Worm (Caenorhabditis elegans) whole organism, young adult: ENCODE data around the gene nsph-1.1.
A peak's percentile ranks its signal among the peaks of the same experiment; 100 is the strongest.

Source experiments
- B0336.3 ChIP-seq: fragments of 200-800 bp; sonication (Bioruptor generic); IDR thresholded peaks from 2 replicates; pipeline ENCODE4 v1.3.6; 2022; ENCODE audit warnings: missing genetic modification characterization, missing compliant biosample characterization
- D2030.7 ChIP-seq: fragments of 200-800 bp; sonication (Bioruptor generic); IDR thresholded peaks from 2 replicates; pipeline ENCODE4 v1.3.6; 2022; ENCODE audit warnings: missing genetic modification reagents, missing genetic modification characterization, missing compliant biosample characterization
- F10E7.11 ChIP-seq: sonication (generic microtip); optimal IDR thresholded peaks from 2 replicates; lab custom pipeline; 2017; ENCODE audit warnings: mild to moderate bottlenecking, missing genetic modification characterization, moderate library complexity, missing compliant biosample characterization
- F22D6.2 ChIP-seq: sonication (generic microtip); optimal IDR thresholded peaks from 2 replicates; lab custom pipeline; 2016; ENCODE audit warnings: mild to moderate bottlenecking, missing genetic modification characterization, missing compliant biosample characterization
- F33H1.4 ChIP-seq: fragments of 200-800 bp; sonication (Bioruptor generic); IDR thresholded peaks from 2 replicates; pipeline ENCODE4 v1.3.6; 2022; ENCODE audit warnings: missing genetic modification reagents, missing genetic modification characterization, missing compliant biosample characterization
- F49E8.2 ChIP-seq: sonication (generic microtip); optimal IDR thresholded peaks from 3 replicates; lab custom pipeline; 2017; ENCODE audit warnings: missing genetic modification characterization, mild to moderate bottlenecking, missing compliant biosample characterization, antibody characterized with exemption, moderate library complexity; ENCODE audit not compliant: insufficient read depth
- F57A8.1 ChIP-seq: fragments of 200-800 bp; sonication (Bioruptor generic); optimal IDR thresholded peaks from 2 replicates; lab custom pipeline; 2018; ENCODE audit warnings: mild to moderate bottlenecking, missing genetic modification characterization, moderate library complexity, missing compliant biosample characterization
- K11D2.4 ChIP-seq: fragments of 200-800 bp; sonication (Bioruptor generic); IDR thresholded peaks from 2 replicates; pipeline ENCODE4 v1.3.6; 2022; ENCODE audit warnings: missing genetic modification reagents, missing genetic modification characterization, missing compliant biosample characterization
- Y53G8AR.9 ChIP-seq: fragments of 200-800 bp; sonication (Bioruptor generic); conservative IDR thresholded peaks from 2 replicates; pipeline ENCODE4 v1.3.6; 2022; ENCODE audit warnings: missing genetic modification reagents, missing genetic modification characterization, missing compliant biosample characterization
- ama-1 ChIP-seq, 3 experiments: fragments of 150-350 bp in 1 of 3; sonication (generic microtip) in 2 of 3; optimal IDR thresholded peaks; 2 replicates each; lab custom pipeline; 2014 to 2018; ENCODE audit warnings: missing biosample characterization in 2 of 3, missing genetic modification characterization in 2 of 3, missing genetic modification reagents in 2 of 3
- atf-7 ChIP-seq: sonication (generic microtip); optimal IDR thresholded peaks from 2 replicates; lab custom pipeline; 2017; ENCODE audit warnings: mild to moderate bottlenecking, missing genetic modification characterization, missing compliant biosample characterization
- athp-1 ChIP-seq: sonication (generic microtip); optimal IDR thresholded peaks from 2 replicates; lab custom pipeline; 2017; ENCODE audit warnings: mild to moderate bottlenecking, missing genetic modification characterization, missing compliant biosample characterization
- bed-1 ChIP-seq: fragments of 200-800 bp; sonication (Bioruptor generic); IDR thresholded peaks from 2 replicates; pipeline ENCODE4 v1.3.6; 2022; ENCODE audit warnings: missing genetic modification reagents, missing genetic modification characterization, missing compliant biosample characterization
- ceh-27 ChIP-seq: fragments of 200-800 bp; sonication (Bioruptor generic); optimal IDR thresholded peaks from 2 replicates; lab custom pipeline; 2018; ENCODE audit warnings: mild to moderate bottlenecking, missing genetic modification characterization, moderate library complexity, missing compliant biosample characterization
- ceh-40 ChIP-seq: fragments of 200-800 bp; sonication (Bioruptor generic); IDR thresholded peaks from 2 replicates; pipeline ENCODE4 v1.3.6; 2022; ENCODE audit warnings: missing genetic modification characterization, missing compliant biosample characterization
- die-1 ChIP-seq: sonication (generic microtip); optimal IDR thresholded peaks from 2 replicates; lab custom pipeline; 2016; ENCODE audit warnings: missing genotype, mild to moderate bottlenecking, missing genetic modification characterization, missing compliant biosample characterization
- dpff-1 ChIP-seq: sonication (generic microtip); optimal IDR thresholded peaks from 2 replicates; lab custom pipeline; 2017; ENCODE audit warnings: mild to moderate bottlenecking, missing genetic modification characterization, missing compliant biosample characterization
- dpl-1 ChIP-seq: fragments of 150-350 bp; optimal IDR thresholded peaks from 2 replicates; lab custom pipeline; 2014; ENCODE audit warnings: missing biosample characterization, missing genetic modification reagents, missing genetic modification characterization
- ekl-4 ChIP-seq: fragments of 200-800 bp; sonication (Bioruptor generic); IDR thresholded peaks from 2 replicates; pipeline ENCODE4 v1.3.6; 2022; ENCODE audit warnings: missing genetic modification reagents, missing genetic modification characterization, missing compliant biosample characterization
- hlh-12 ChIP-seq: sonication (generic microtip); optimal IDR thresholded peaks from 2 replicates; lab custom pipeline; 2016; ENCODE audit warnings: missing genetic modification characterization, missing compliant biosample characterization
- hmg-20 ChIP-seq: fragments of 200-800 bp; sonication (Bioruptor generic); IDR thresholded peaks from 2 replicates; pipeline ENCODE4 v1.3.6; 2022; ENCODE audit warnings: missing genetic modification reagents, missing genetic modification characterization, missing compliant biosample characterization
- hsf-1 ChIP-seq: fragments of 200-800 bp; sonication (Bioruptor generic); IDR thresholded peaks from 2 replicates; pipeline ENCODE4 v1.3.6; 2022; ENCODE audit warnings: missing genetic modification reagents, missing genetic modification characterization, missing compliant biosample characterization
- let-607 ChIP-seq, 2 experiments: fragments of 200-800 bp in 1 of 2; sonication (Bioruptor generic) in 1 of 2; sonication (generic microtip) in 1 of 2; optimal IDR thresholded peaks; 2 replicates each; lab custom pipeline; 2016 to 2018; ENCODE audit warnings: mild to moderate bottlenecking in 2 of 2, missing compliant biosample characterization in 2 of 2, missing genetic modification characterization in 2 of 2, moderate library complexity in 2 of 2, missing genotype in 1 of 2
- lin-40 ChIP-seq: sonication (generic microtip); optimal IDR thresholded peaks from 2 replicates; lab custom pipeline; 2016; ENCODE audit warnings: missing genetic modification characterization, mild to moderate bottlenecking, missing compliant biosample characterization, missing genotype, missing genetic modification reagents
- lsy-27 ChIP-seq: sonication (generic microtip); optimal IDR thresholded peaks from 2 replicates; lab custom pipeline; 2017; ENCODE audit warnings: missing genetic modification characterization, mild to moderate bottlenecking, missing compliant biosample characterization, antibody characterized with exemption, missing genotype, borderline replicate concordance; ENCODE audit not compliant: insufficient read depth
- madf-3 ChIP-seq: fragments of 200-800 bp; sonication (Bioruptor generic); IDR thresholded peaks from 2 replicates; pipeline ENCODE4 v1.3.6; 2022; ENCODE audit warnings: missing genetic modification reagents, missing genetic modification characterization, missing compliant biosample characterization
- madf-8 ChIP-seq: fragments of 200-800 bp; sonication (Bioruptor generic); conservative IDR thresholded peaks from 2 replicates; pipeline ENCODE4 v1.3.6; 2022; ENCODE audit warnings: missing genetic modification reagents, missing genetic modification characterization, missing compliant biosample characterization
- mxl-1 ChIP-seq: sonication (generic microtip); optimal IDR thresholded peaks from 2 replicates; lab custom pipeline; 2016; ENCODE audit warnings: missing genetic modification characterization, missing compliant biosample characterization
- nhr-120 ChIP-seq: fragments of 200-800 bp; sonication (Bioruptor generic); IDR thresholded peaks from 2 replicates; pipeline ENCODE4 v1.3.6; 2022; ENCODE audit warnings: missing genetic modification characterization, missing compliant biosample characterization
- nhr-90 ChIP-seq: sonication (generic microtip); optimal IDR thresholded peaks from 2 replicates; lab custom pipeline; 2016; ENCODE audit warnings: missing genotype, mild to moderate bottlenecking, missing genetic modification characterization, missing compliant biosample characterization
- pbrm-1 ChIP-seq: fragments of 200-800 bp; sonication (Bioruptor generic); IDR thresholded peaks from 2 replicates; pipeline ENCODE4 v1.3.6; 2022; ENCODE audit warnings: missing genetic modification reagents, missing genetic modification characterization, missing compliant biosample characterization
- rcor-1 ChIP-seq: fragments of 200-800 bp; sonication (Bioruptor generic); IDR thresholded peaks from 2 replicates; pipeline ENCODE4 v1.3.6; 2022; ENCODE audit warnings: missing genetic modification reagents, missing genetic modification characterization, missing compliant biosample characterization
- repo-1 ChIP-seq: sonication (generic microtip); optimal IDR thresholded peaks from 2 replicates; lab custom pipeline; 2017; ENCODE audit warnings: mild to moderate bottlenecking, missing genetic modification characterization, missing compliant biosample characterization
- sdz-38 ChIP-seq: sonication (generic microtip); optimal IDR thresholded peaks from 2 replicates; lab custom pipeline; 2016; ENCODE audit warnings: missing genotype, missing genetic modification characterization, missing compliant biosample characterization
- sea-2 ChIP-seq: fragments of 200-800 bp; sonication (Bioruptor generic); IDR thresholded peaks from 2 replicates; pipeline ENCODE4 v1.3.6; 2022; ENCODE audit warnings: missing genetic modification characterization, missing compliant biosample characterization
- snpc-1.1 ChIP-seq: sonication (generic microtip); optimal IDR thresholded peaks from 2 replicates; lab custom pipeline; 2017; ENCODE audit warnings: missing genetic modification characterization, mild to moderate bottlenecking, missing compliant biosample characterization, antibody characterized with exemption, moderate library complexity, missing genotype, missing genetic modification reagents; ENCODE audit not compliant: insufficient read depth
- snpc-3.4 ChIP-seq: sonication (generic microtip); optimal IDR thresholded peaks from 2 replicates; lab custom pipeline; 2017; ENCODE audit warnings: missing genetic modification characterization, mild to moderate bottlenecking, missing compliant biosample characterization, antibody characterized with exemption, moderate library complexity, missing genotype, missing genetic modification reagents
- snpc-4 ChIP-seq, 5 experiments: fragments of 150-350 bp in 1 of 5; sonication (generic microtip) in 4 of 5; optimal IDR thresholded peaks; 2 replicates each; lab custom pipeline; 2014 to 2018; ENCODE audit warnings: missing genetic modification characterization in 5 of 5, missing biosample characterization in 3 of 5, antibody characterized with exemption in 2 of 5, mild to moderate bottlenecking in 2 of 5, missing compliant biosample characterization in 2 of 5, missing genotype in 2 of 5, moderate library complexity in 2 of 5, missing genetic modification reagents in 1 of 5
- sptf-2 ChIP-seq: fragments of 200-800 bp; sonication (Bioruptor generic); optimal IDR thresholded peaks from 2 replicates; lab custom pipeline; 2018; ENCODE audit warnings: mild to moderate bottlenecking, missing genetic modification characterization, missing compliant biosample characterization
- tlf-1 ChIP-seq: fragments of 200-800 bp; sonication (Bioruptor generic); optimal IDR thresholded peaks from 2 replicates; lab custom pipeline; 2018; ENCODE audit warnings: mild to moderate bottlenecking, missing genetic modification characterization, missing compliant biosample characterization
- xnd-1 ChIP-seq: sonication (generic microtip); optimal IDR thresholded peaks from 2 replicates; lab custom pipeline; 2016; ENCODE audit warnings: missing genotype, missing genetic modification reagents, missing genetic modification characterization, missing compliant biosample characterization
- zfh-2 ChIP-seq: fragments of 200-800 bp; sonication (Bioruptor generic); conservative IDR thresholded peaks from 2 replicates; pipeline ENCODE4 v1.3.6; 2022; ENCODE audit warnings: missing genetic modification reagents, missing genetic modification characterization, missing compliant biosample characterization
- zim-3 ChIP-seq: sonication (generic microtip); optimal IDR thresholded peaks from 2 replicates; lab custom pipeline; 2017; ENCODE audit warnings: mild to moderate bottlenecking, missing genetic modification characterization, moderate library complexity, missing compliant biosample characterization
- ztf-25 ChIP-seq: fragments of 200-800 bp; sonication (Bioruptor generic); IDR thresholded peaks from 2 replicates; pipeline ENCODE4 v1.3.6; 2022; ENCODE audit warnings: missing genetic modification reagents, missing genetic modification characterization, missing compliant biosample characterization
- ztf-3 ChIP-seq: fragments of 200-800 bp; sonication (Bioruptor generic); optimal IDR thresholded peaks from 2 replicates; lab custom pipeline; 2018; ENCODE audit warnings: mild to moderate bottlenecking, missing genetic modification characterization, missing compliant biosample characterization
- ztf-6 ChIP-seq: fragments of 200-800 bp; sonication (Bioruptor generic); IDR thresholded peaks from 2 replicates; pipeline ENCODE4 v1.3.6; 2022; ENCODE audit warnings: missing genetic modification reagents, missing genetic modification characterization, missing compliant biosample characterization

The nsph-1.1 gene

DNA sequence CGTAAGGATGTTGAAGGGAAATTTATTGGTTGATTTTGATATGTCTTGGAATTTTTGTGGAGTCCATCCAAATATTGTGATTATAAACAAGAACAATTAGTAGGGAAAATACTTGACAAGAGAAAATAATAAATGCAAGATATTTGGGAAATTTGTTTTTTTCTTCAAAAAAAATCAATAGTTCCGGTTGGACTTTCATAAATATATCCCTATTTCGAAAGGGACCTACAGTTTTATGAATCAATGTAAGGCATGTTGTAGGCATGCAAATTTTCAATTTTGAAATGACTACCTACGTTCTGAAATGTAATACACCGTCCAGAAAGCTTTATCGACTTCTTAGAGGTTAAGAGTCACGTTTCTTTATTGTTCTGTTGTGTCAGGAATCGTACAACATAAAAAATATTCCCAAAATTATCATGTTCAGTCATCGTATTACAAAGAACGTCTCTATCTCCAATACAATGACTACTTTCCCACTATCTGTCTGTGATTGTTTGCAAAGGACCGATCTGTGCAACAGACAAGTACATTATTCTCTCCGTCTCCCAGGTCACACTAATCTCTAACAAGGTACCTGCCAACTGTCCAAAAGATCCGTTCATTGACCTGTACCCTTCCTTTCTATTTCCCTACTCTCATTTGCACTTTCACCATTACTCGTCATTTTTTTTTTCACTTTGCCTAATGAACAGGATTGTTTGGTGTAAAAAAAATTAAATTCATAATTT, 23.4 kb downstream of the nsph-1.1 start, which contains the start of gene F07H5.13 (continued):
- TF ChIP-seq F49E8.2 (tag; lab: Kevin White, UChicago) (no peak), repo-1 (tag; lab: Kevin White, UChicago) (peak; percentile 88), Y53G8AR.9 (peak; percentile 81), zfh-2 (GFP tag; lab: Robert Waterston, UW) (no peak), ama-1 (optimal IDR thresholded peaks at IDR 0.05; lab: Kevin White, UChicago) (peak; percentile 74), ama-1 (GFP tag; optimal IDR thresholded peaks at IDR 0.05; lab: Kevin White, UChicago) (no peak), hsf-1 (GFP tag; lab: Robert Waterston, UW) (no peak), snpc-1.1 (no peak), dpff-1 (tag; lab: Kevin White, UChicago) (no peak), atf-7 (peak; percentile 41), nhr-120 (GFP tag; lab: Robert Waterston, UW) (no peak), bed-1 (GFP tag; lab: Robert Waterston, UW) (no peak), ztf-6 (no peak), athp-1 (tag; lab: Kevin White, UChicago) (no peak), pbrm-1 (GFP tag; lab: Robert Waterston, UW) (peak; percentile 43; the same call in 1 of the 2 replicates), xnd-1 (tag; lab: Kevin White, UChicago) (no peak), nhr-90 (tag; lab: Kevin White, UChicago) (no peak), let-607 (tag; optimal IDR thresholded peaks at IDR 0.05; lab: Kevin White, UChicago) (no peak), madf-3 (no peak), hmg-20 (GFP tag; lab: Robert Waterston, UW) (no peak), ztf-25 (GFP tag; lab: Robert Waterston, UW) (no peak), ztf-3 (GFP tag; lab: Kevin White, UChicago) (peak; percentile 11), zim-3 (tag; lab: Kevin White, UChicago) (peak; percentile 15), ceh-27 (GFP tag; lab: Kevin White, UChicago) (no peak), rcor-1 (GFP tag; lab: Robert Waterston, UW) (peak; percentile 21; the same call in 1 of the 2 replicates), B0336.3 (no peak; the same call in 1 of the 2 replicates), F33H1.4 (GFP tag; lab: Robert Waterston, UW) (no peak), dpl-1 (GFP tag; lab: Kevin White, UChicago) (no peak), mxl-1 (no peak), D2030.7 (GFP tag; lab: Robert Waterston, UW) (no peak), F22D6.2 (no peak), sdz-38 (tag; lab: Kevin White, UChicago) (no peak), die-1 (tag; lab: Kevin White, UChicago) (no peak), tlf-1 (peak; percentile 22), F10E7.11 (tag; lab: Kevin White, UChicago) (no peak), sptf-2 (GFP tag; lab: Kevin White, UChicago) (no peak), snpc-3.4 (tag; lab: Kevin White, UChicago) (no peak), madf-8 (GFP tag; lab: Robert Waterston, UW) (no peak), snpc-4 (GFP tag; optimal IDR thresholded peaks at IDR 0.05; lab: Kevin White, UChicago) (peak; percentile 13), snpc-4 (tag; optimal IDR thresholded peaks at IDR 0.05; lab: Kevin White, UChicago) (peak in 1 of 4 experiments; percentile 21), lsy-27 (no peak), K11D2.4 (GFP tag; lab: Robert Waterston, UW) (no peak), hlh-12 (tag; lab: Kevin White, UChicago) (no peak), lin-40 (tag; lab: Kevin White, UChicago) (peak; percentile 57), sea-2 (GFP tag; lab: Robert Waterston, UW) (no peak), ceh-40 (GFP tag; lab: Robert Waterston, UW) (no peak), F57A8.1 (GFP tag; lab: Kevin White, UChicago) (no peak), ekl-4 (GFP tag; lab: Robert Waterston, UW) (0 out of 2 replicates have a peak, but pooled peaks have one; percentile 34)
